Worm (Caenorhabditis elegans) whole organism, L4 larva: ENCODE measurements around the gene ttr-31.

Source experiments
- F49E8.2 ChIP-seq: sonication (generic microtip); optimal IDR thresholded peaks from 2 replicates; lab custom pipeline; 2016; ENCODE audit warnings: missing compliant biosample characterization, mild to moderate bottlenecking, missing genetic modification characterization, borderline replicate concordance
- T26A8.4 ChIP-seq: fragments of 200-800 bp; sonication (Bioruptor generic); IDR thresholded peaks from 2 replicates; pipeline ENCODE4 v1.3.6; 2022; ENCODE audit warnings: missing genetic modification characterization, missing compliant biosample characterization
- Y105C5A.15 ChIP-seq: fragments of 200-800 bp; sonication (Bioruptor generic); IDR thresholded peaks from 2 replicates; pipeline ENCODE4 v1.3.6; 2022; ENCODE audit warnings: missing genetic modification characterization, missing compliant biosample characterization
- Y5F2A.4 ChIP-seq: fragments of 200-800 bp; sonication (Bioruptor generic); optimal IDR thresholded peaks from 2 replicates; lab custom pipeline; 2018; ENCODE audit warnings: mild to moderate bottlenecking, missing genetic modification characterization, missing compliant biosample characterization
- ZK337.2 ChIP-seq: fragments of 200-800 bp; sonication (Bioruptor generic); IDR thresholded peaks from 2 replicates; pipeline ENCODE4 v1.3.6; 2022; ENCODE audit warnings: missing genetic modification reagents, missing genetic modification characterization, missing compliant biosample characterization
- ZK546.5 ChIP-seq, 2 experiments: sonication (generic microtip); optimal IDR thresholded peaks; 2 replicates each; lab custom pipeline; 2017; ENCODE audit warnings: missing biosample characterization in 2 of 2, missing genetic modification characterization in 2 of 2
- aha-1 ChIP-seq: fragments of 150-350 bp; peaks from one replicate; lab custom pipeline; 2014; ENCODE audit warnings: missing biosample characterization, missing genetic modification characterization
- arid-1 ChIP-seq: fragments of 200-800 bp; sonication (Bioruptor generic); conservative IDR thresholded peaks from 2 replicates; pipeline ENCODE4 v1.3.6; 2022; ENCODE audit warnings: missing genetic modification reagents, missing genetic modification characterization, missing compliant biosample characterization
- ceh-20 ChIP-seq: fragments of 200-800 bp; sonication (Bioruptor generic); IDR thresholded peaks from 2 replicates; pipeline ENCODE4 v1.3.6; 2022; ENCODE audit warnings: missing genetic modification reagents, missing genetic modification characterization, missing compliant biosample characterization
- ceh-32 ChIP-seq: sonication (generic microtip); optimal IDR thresholded peaks from 2 replicates; lab custom pipeline; 2016; ENCODE audit warnings: mild to moderate bottlenecking, missing genetic modification characterization, missing compliant biosample characterization; ENCODE audit not compliant: poor library complexity
- ceh-44 ChIP-seq: fragments of 200-800 bp; sonication (Bioruptor generic); IDR thresholded peaks from 2 replicates; pipeline ENCODE4 v1.3.6; 2022; ENCODE audit warnings: missing genetic modification reagents, missing genetic modification characterization, missing compliant biosample characterization
- ces-1 ChIP-seq: fragments of 150-350 bp; sonication (generic microtip); optimal IDR thresholded peaks from 4 replicates; lab custom pipeline; 2014; ENCODE audit warnings: missing biosample characterization, missing genetic modification reagents, missing genetic modification characterization
- cey-2 ChIP-seq: sonication (generic microtip); optimal IDR thresholded peaks from 3 replicates; lab custom pipeline; 2017; ENCODE audit warnings: missing genetic modification characterization, mild to moderate bottlenecking, missing compliant biosample characterization, antibody characterized with exemption, borderline replicate concordance; ENCODE audit not compliant: insufficient read depth
- ctbp-1 ChIP-seq: fragments of 200-800 bp; sonication (Bioruptor generic); IDR thresholded peaks from 2 replicates; pipeline ENCODE4 v1.3.6; 2022; ENCODE audit warnings: missing genetic modification reagents, missing genetic modification characterization, missing compliant biosample characterization
- daf-12 ChIP-seq: fragments of 150-350 bp; optimal IDR thresholded peaks from 2 replicates; lab custom pipeline; 2014; ENCODE audit warnings: missing biosample characterization, missing genetic modification reagents, missing genetic modification characterization
- daf-8 ChIP-seq: fragments of 200-800 bp; sonication (Bioruptor generic); IDR thresholded peaks from 2 replicates; pipeline ENCODE4 v1.3.6; 2022; ENCODE audit warnings: missing genetic modification characterization, missing compliant biosample characterization
- duxl-1 ChIP-seq: sonication (generic microtip); optimal IDR thresholded peaks from 2 replicates; lab custom pipeline; 2016; ENCODE audit warnings: mild to moderate bottlenecking, missing genetic modification characterization, moderate library complexity, missing compliant biosample characterization; ENCODE audit not compliant: poor library complexity
- egl-27 ChIP-seq: sonication (generic microtip); optimal IDR thresholded peaks from 3 replicates; lab custom pipeline; 2017; ENCODE audit warnings: missing biosample characterization, missing genetic modification reagents, missing genetic modification characterization
- egl-43 ChIP-seq: fragments of 200-800 bp; sonication (Bioruptor generic); IDR thresholded peaks from 2 replicates; pipeline ENCODE4 v1.3.6; 2022; ENCODE audit warnings: missing genetic modification reagents, missing genetic modification characterization, missing compliant biosample characterization
- gei-8 ChIP-seq: fragments of 200-800 bp; sonication (Bioruptor generic); optimal IDR thresholded peaks from 2 replicates; lab custom pipeline; 2018; ENCODE audit warnings: mild to moderate bottlenecking, missing genetic modification characterization, missing compliant biosample characterization
- hif-1 ChIP-seq, 2 experiments: sonication (generic microtip); optimal IDR thresholded peaks; 2 replicates each; lab custom pipeline; 2016 to 2017; ENCODE audit warnings: missing compliant biosample characterization in 2 of 2, missing genetic modification characterization in 2 of 2, missing genetic modification reagents in 2 of 2, missing genotype in 2 of 2, mild to moderate bottlenecking in 1 of 2
- hlh-11 ChIP-seq: fragments of 200-800 bp; sonication (Bioruptor generic); optimal IDR thresholded peaks from 2 replicates; lab custom pipeline; 2018; ENCODE audit warnings: mild to moderate bottlenecking, missing genetic modification characterization, missing compliant biosample characterization
- hlh-30 ChIP-seq: sonication (generic microtip); optimal IDR thresholded peaks from 2 replicates; lab custom pipeline; 2017; ENCODE audit warnings: antibody characterized with exemption, mild to moderate bottlenecking, missing genetic modification characterization, missing compliant biosample characterization; ENCODE audit not compliant: insufficient read depth
- hmg-1.1 ChIP-seq: fragments of 200-800 bp; sonication (Bioruptor generic); IDR thresholded peaks from 2 replicates; pipeline ENCODE4 v1.3.6; 2022; ENCODE audit warnings: missing genetic modification reagents, missing genetic modification characterization, missing compliant biosample characterization
- jun-1 ChIP-seq: fragments of 150-350 bp; optimal IDR thresholded peaks from 2 replicates; lab custom pipeline; 2014; ENCODE audit warnings: missing biosample characterization, missing genetic modification reagents, missing genetic modification characterization
- lim-7 ChIP-seq: fragments of 200-800 bp; sonication (Bioruptor generic); IDR thresholded peaks from 2 replicates; pipeline ENCODE4 v1.3.6; 2022; ENCODE audit warnings: missing genetic modification characterization, missing compliant biosample characterization
- lin-1 ChIP-seq: fragments of 200-800 bp; sonication (Bioruptor generic); IDR thresholded peaks from 2 replicates; pipeline ENCODE4 v1.3.6; 2022; ENCODE audit warnings: missing genetic modification reagents, missing genetic modification characterization, missing compliant biosample characterization
- lin-13 ChIP-seq: fragments of 150-350 bp; optimal IDR thresholded peaks from 2 replicates; lab custom pipeline; 2014; ENCODE audit warnings: missing biosample characterization, missing genetic modification reagents, missing genetic modification characterization
- lin-29 ChIP-seq: fragments of 200-800 bp; sonication (Bioruptor generic); IDR thresholded peaks from 2 replicates; pipeline ENCODE4 v1.3.6; 2022; ENCODE audit warnings: missing genetic modification reagents, missing genetic modification characterization, missing compliant biosample characterization
- lir-3 ChIP-seq: sonication (generic microtip); optimal IDR thresholded peaks from 2 replicates; lab custom pipeline; 2016; ENCODE audit warnings: mild to moderate bottlenecking, missing genetic modification characterization, missing compliant biosample characterization
- lsy-2 ChIP-seq, 2 experiments: fragments of 150-350 bp in 1 of 2; sonication (generic microtip) in 1 of 2; optimal IDR thresholded peaks; 2 replicates each; lab custom pipeline; 2014 to 2017; ENCODE audit warnings: missing biosample characterization in 2 of 2, missing genetic modification characterization in 2 of 2
- madf-5 ChIP-seq, 2 experiments: fragments of 200-800 bp; sonication (Bioruptor generic); IDR thresholded peaks; 2 replicates each; pipeline ENCODE4 v1.3.6; 2022; ENCODE audit warnings: missing compliant biosample characterization in 2 of 2, missing genetic modification characterization in 2 of 2
- mdl-1 ChIP-seq, 2 experiments: fragments of 150-350 bp in 1 of 2; sonication (generic microtip) in 1 of 2; optimal IDR thresholded peaks; 2 replicates each; lab custom pipeline; 2014 to 2017; ENCODE audit warnings: missing biosample characterization in 2 of 2, missing genetic modification characterization in 2 of 2
- mdt-29 ChIP-seq: fragments of 200-800 bp; sonication (Bioruptor generic); IDR thresholded peaks from 2 replicates; pipeline ENCODE4 v1.3.6; 2022; ENCODE audit warnings: missing genetic modification reagents, missing genetic modification characterization, missing compliant biosample characterization
- mep-1 ChIP-seq: fragments of 150-350 bp; sonication (generic microtip); optimal IDR thresholded peaks from 3 replicates; lab custom pipeline; 2014; ENCODE audit warnings: missing biosample characterization, missing genetic modification characterization
- mes-2 ChIP-seq: sonication (generic microtip); optimal IDR thresholded peaks from 2 replicates; lab custom pipeline; 2016; ENCODE audit warnings: missing genotype, mild to moderate bottlenecking, missing genetic modification characterization, missing compliant biosample characterization; ENCODE audit not compliant: poor library complexity, severe bottlenecking
- mxl-2 ChIP-seq: fragments of 200-800 bp; sonication (Bioruptor generic); conservative IDR thresholded peaks from 2 replicates; pipeline ENCODE4 v1.3.6; 2022; ENCODE audit warnings: missing genetic modification reagents, missing genetic modification characterization, missing compliant biosample characterization
- nhr-111 ChIP-seq: fragments of 200-800 bp; sonication (Bioruptor generic); optimal IDR thresholded peaks from 2 replicates; lab custom pipeline; 2018; ENCODE audit warnings: mild to moderate bottlenecking, missing genetic modification characterization, missing compliant biosample characterization
- nhr-41 ChIP-seq: fragments of 200-800 bp; sonication (Bioruptor generic); IDR thresholded peaks from 2 replicates; pipeline ENCODE4 v1.3.6; 2022; ENCODE audit warnings: missing genetic modification reagents, missing genetic modification characterization, missing compliant biosample characterization
- nhr-42 ChIP-seq: fragments of 200-800 bp; sonication (Bioruptor generic); IDR thresholded peaks from 2 replicates; pipeline ENCODE4 v1.3.6; 2022; ENCODE audit warnings: missing genetic modification characterization, missing compliant biosample characterization
- nhr-76 ChIP-seq: fragments of 150-350 bp; optimal IDR thresholded peaks from 2 replicates; lab custom pipeline; 2014; ENCODE audit warnings: missing biosample characterization, missing genetic modification characterization
- pha-4 ChIP-seq, 2 experiments: fragments of 150-350 bp in 1 of 2; fragments of 200-800 bp in 1 of 2; sonication (Bioruptor generic) in 1 of 2; IDR thresholded peaks in 1 of 2; optimal IDR thresholded peaks in 1 of 2; 2 replicates each; pipeline versions ENCODE4 v1.3.6 to Lab custom; 2014 to 2022; ENCODE audit warnings: missing genetic modification characterization in 2 of 2, missing genetic modification reagents in 2 of 2, missing biosample characterization in 1 of 2, missing compliant biosample characterization in 1 of 2
- pqm-1 ChIP-seq: sonication (generic microtip); optimal IDR thresholded peaks from 2 replicates; lab custom pipeline; 2017; ENCODE audit warnings: missing biosample characterization, missing genetic modification characterization
- sdz-12 ChIP-seq: fragments of 200-800 bp; sonication (Bioruptor generic); optimal IDR thresholded peaks from 2 replicates; lab custom pipeline; 2018; ENCODE audit warnings: mild to moderate bottlenecking, missing genetic modification characterization, missing compliant biosample characterization
- snpc-1.2 ChIP-seq: fragments of 200-800 bp; sonication (Bioruptor generic); IDR thresholded peaks from 2 replicates; pipeline ENCODE4 v1.3.6; 2022; ENCODE audit warnings: missing genetic modification reagents, missing genetic modification characterization, missing compliant biosample characterization
- tag-97 ChIP-seq: fragments of 200-800 bp; sonication (Bioruptor generic); IDR thresholded peaks from 2 replicates; pipeline ENCODE4 v1.3.6; 2022; ENCODE audit warnings: missing genetic modification characterization, missing compliant biosample characterization
- zag-1 ChIP-seq: fragments of 150-350 bp; optimal IDR thresholded peaks from 2 replicates; lab custom pipeline; 2014; ENCODE audit warnings: missing biosample characterization, missing genetic modification characterization
- zfp-2 ChIP-seq: sonication (generic microtip); optimal IDR thresholded peaks from 2 replicates; lab custom pipeline; 2016; ENCODE audit warnings: mild to moderate bottlenecking, missing genetic modification characterization, missing compliant biosample characterization
- zfp-3 ChIP-seq: fragments of 200-800 bp; sonication (Bioruptor generic); conservative IDR thresholded peaks from 2 replicates; pipeline ENCODE4 v1.3.6; 2022; ENCODE audit warnings: missing genetic modification reagents, missing genetic modification characterization, missing compliant biosample characterization
- zip-2 ChIP-seq: fragments of 150-350 bp; optimal IDR thresholded peaks from 2 replicates; lab custom pipeline; 2014; ENCODE audit warnings: missing biosample characterization, missing genetic modification characterization

Gene ttr-31

ce11 chrX:11008052-11008451 is 802 bp downstream of the ttr-31 start, which contains the start of gene del-5 (continued):
- TF ChIP-seq ces-1 (GFP tag; lab: Kevin White, UChicago) (no peak), hlh-11 (peak; percentile 73), lir-3 (tag; lab: Kevin White, UChicago) (no peak), mxl-2 (GFP tag; lab: Robert Waterston, UW) (no peak), ceh-44 (GFP tag; lab: Robert Waterston, UW) (no peak), lin-1 (peak; percentile 67; the same call in 1 of the 2 replicates), zag-1 (tag; lab: Kevin White, UChicago) (no peak), daf-12 (tag; lab: Kevin White, UChicago) (no peak), zip-2 (no peak), ctbp-1 (no peak), lin-13 (no peak), nhr-76 (tag; lab: Kevin White, UChicago) (no peak), ZK337.2 (GFP tag; lab: Robert Waterston, UW) (no peak), ZK546.5 (tag; optimal IDR thresholded peaks at IDR 0.05; lab: Kevin White, UChicago) (no peak), hif-1 (tag; optimal IDR thresholded peaks at IDR 0.05; lab: Kevin White, UChicago) (no peak), ceh-32 (tag; lab: Kevin White, UChicago) (no peak), ceh-20 (GFP tag; lab: Robert Waterston, UW) (no peak), Y105C5A.15 (GFP tag; lab: Robert Waterston, UW) (no peak), zfp-3 (GFP tag; lab: Robert Waterston, UW) (no peak), nhr-42 (GFP tag; lab: Robert Waterston, UW) (no peak), mes-2 (tag; lab: Kevin White, UChicago) (no peak), jun-1 (no peak), egl-43 (no peak), zfp-2 (tag; lab: Kevin White, UChicago) (no peak), pha-4 (GFP tag; IDR thresholded peaks at IDR 0.05; lab: Robert Waterston, UW) (no peak), pha-4 (tag; optimal IDR thresholded peaks at IDR 0.05; lab: Kevin White, UChicago) (no peak), pqm-1 (tag; lab: Kevin White, UChicago) (peak; percentile 89), gei-8 (GFP tag; lab: Kevin White, UChicago) (no peak), snpc-1.2 (GFP tag; lab: Robert Waterston, UW) (no peak), egl-27 (tag; lab: Kevin White, UChicago) (no peak), mdl-1 (tag; optimal IDR thresholded peaks at IDR 0.05; lab: Kevin White, UChicago) (no peak), F49E8.2 (no peak), daf-8 (GFP tag; lab: Robert Waterston, UW) (no peak), hmg-1.1 (GFP tag; lab: Robert Waterston, UW) (no peak), nhr-111 (GFP tag; lab: Kevin White, UChicago) (no peak), sdz-12 (GFP tag; lab: Kevin White, UChicago) (no peak), duxl-1 (no peak), lim-7 (no peak), mdt-29 (GFP tag; lab: Robert Waterston, UW) (no peak), T26A8.4 (no peak), tag-97 (GFP tag; lab: Robert Waterston, UW) (no peak), arid-1 (GFP tag; lab: Robert Waterston, UW) (no peak), madf-5 (GFP tag; IDR thresholded peaks at IDR 0.05; lab: Robert Waterston, UW) (no peak), mep-1 (tag; lab: Kevin White, UChicago) (no peak), aha-1 (no peak), Y5F2A.4 (GFP tag; lab: Kevin White, UChicago) (no peak), nhr-41 (no peak), lin-29 (no peak), lsy-2 (tag; optimal IDR thresholded peaks at IDR 0.05; lab: Kevin White, UChicago) (no peak), cey-2 (tag; lab: Kevin White, UChicago) (no peak), hlh-30 (tag; lab: Kevin White, UChicago) (peak; percentile 16)
